Worm (Caenorhabditis elegans) whole organism, young adult: ENCODE results near the gene T13F2.4.

ENCODE experiments used
- athp-1 ChIP-seq: sonication (generic microtip); optimal IDR thresholded peaks from 2 replicates; lab custom pipeline; 2017; ENCODE audit warnings: mild to moderate bottlenecking, missing genetic modification characterization, missing compliant biosample characterization
- hmg-1.2 ChIP-seq: fragments of 200-800 bp; sonication (Bioruptor generic); IDR thresholded peaks from 2 replicates; pipeline ENCODE4 v1.3.6; 2022; ENCODE audit warnings: missing genetic modification reagents, missing genetic modification characterization, missing compliant biosample characterization
- nhr-27 ChIP-seq: fragments of 200-800 bp; sonication (Bioruptor generic); optimal IDR thresholded peaks from 2 replicates; lab custom pipeline; 2018; ENCODE audit warnings: mild to moderate bottlenecking, missing genetic modification characterization, moderate library complexity, missing compliant biosample characterization
- nhr-90 ChIP-seq: sonication (generic microtip); optimal IDR thresholded peaks from 2 replicates; lab custom pipeline; 2016; ENCODE audit warnings: missing genotype, mild to moderate bottlenecking, missing genetic modification characterization, missing compliant biosample characterization
- repo-1 ChIP-seq: sonication (generic microtip); optimal IDR thresholded peaks from 2 replicates; lab custom pipeline; 2017; ENCODE audit warnings: mild to moderate bottlenecking, missing genetic modification characterization, missing compliant biosample characterization

DNA sequence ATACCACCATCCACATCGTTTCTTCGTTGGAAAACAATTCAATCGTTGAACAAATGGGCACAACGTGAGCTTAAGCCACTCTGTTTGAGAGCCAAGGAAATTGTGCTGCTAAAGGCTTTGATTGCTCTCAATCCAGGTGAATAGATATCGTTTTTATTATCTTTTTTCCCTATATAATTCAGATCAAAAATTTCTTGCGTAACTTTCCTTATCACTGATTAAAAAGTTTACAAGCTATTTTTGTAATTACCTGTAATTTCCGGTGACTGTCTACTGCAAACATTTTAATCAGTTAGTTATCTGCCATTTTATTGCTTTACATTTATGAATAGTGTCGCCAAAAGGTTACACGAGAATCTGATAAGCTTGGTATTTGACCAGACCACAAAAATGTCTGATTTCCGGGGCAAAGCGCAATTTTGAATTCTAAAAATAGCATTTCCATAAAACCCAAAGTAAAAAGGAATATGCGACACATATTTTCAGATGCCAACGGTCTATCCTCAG is 26.9 kb upstream of the T13F2.4 start:
- TF ChIP-seq hmg-1.2 (GFP tag; lab: Robert Waterston, UW) (no peak), repo-1 (tag; lab: Kevin White, UChicago) (no peak), nhr-90 (tag; lab: Kevin White, UChicago) (no peak), athp-1 (tag; lab: Kevin White, UChicago) (no peak), nhr-27 (tag; lab: Kevin White, UChicago) (no peak)
